Worm (Caenorhabditis elegans) whole organism, L3 larva: ENCODE results near the gene rgs-4.
A peak's percentile ranks its signal among the peaks of the same experiment; 100 is the strongest.

ENCODE experiments used
- R02D3.7 ChIP-seq: fragments of 150-350 bp; optimal IDR thresholded peaks from 2 replicates; lab custom pipeline; 2014; ENCODE audit warnings: missing biosample characterization, missing genetic modification characterization
- ama-1 ChIP-seq: fragments of 150-350 bp; optimal IDR thresholded peaks from 2 replicates; lab custom pipeline; 2018
- ceh-28 ChIP-seq: fragments of 150-350 bp; optimal IDR thresholded peaks from 2 replicates; lab custom pipeline; 2014; ENCODE audit warnings: missing biosample characterization, missing genetic modification reagents, missing genetic modification characterization
- ceh-82 ChIP-seq: fragments of 150-350 bp; optimal IDR thresholded peaks from 2 replicates; lab custom pipeline; 2014; ENCODE audit warnings: missing biosample characterization, missing genetic modification characterization
- ceh-9 ChIP-seq: sonication (generic microtip); optimal IDR thresholded peaks from 2 replicates; lab custom pipeline; 2018; ENCODE audit warnings: missing biosample characterization, missing genetic modification characterization
- daf-12 ChIP-seq: fragments of 150-350 bp; optimal IDR thresholded peaks from 2 replicates; lab custom pipeline; 2014; ENCODE audit warnings: missing biosample characterization, missing genetic modification reagents, missing genetic modification characterization
- elt-1 ChIP-seq: fragments of 150-350 bp; optimal IDR thresholded peaks from 2 replicates; lab custom pipeline; 2014; ENCODE audit warnings: missing biosample characterization, missing genetic modification characterization
- elt-2 ChIP-seq: sonication (generic microtip); optimal IDR thresholded peaks from 2 replicates; lab custom pipeline; 2016; ENCODE audit warnings: missing genetic modification reagents, mild to moderate bottlenecking, missing genetic modification characterization, missing compliant biosample characterization
- elt-3 ChIP-seq, 3 experiments: fragments of 150-350 bp in 1 of 3; sonication (generic microtip) in 2 of 3; optimal IDR thresholded peaks; 2 replicates in 2 of 3; 4 replicates in 1 of 3; lab custom pipeline; 2014 to 2017; ENCODE audit warnings: missing biosample characterization in 3 of 3, missing genetic modification characterization in 3 of 3
- eor-1 ChIP-seq, 2 experiments: fragments of 150-350 bp; optimal IDR thresholded peaks; 2 replicates each; lab custom pipeline; 2014 to 2018; ENCODE audit warnings: missing biosample characterization in 2 of 2, missing genetic modification characterization in 2 of 2
- fkh-10 ChIP-seq: sonication (generic microtip); optimal IDR thresholded peaks from 2 replicates; lab custom pipeline; 2017; ENCODE audit warnings: missing biosample characterization, missing genetic modification reagents, missing genetic modification characterization
- fkh-2 ChIP-seq: fragments of 150-350 bp; optimal IDR thresholded peaks from 2 replicates; lab custom pipeline; 2014; ENCODE audit warnings: missing biosample characterization, missing genetic modification reagents, missing genetic modification characterization
- fos-1 ChIP-seq: fragments of 150-350 bp; optimal IDR thresholded peaks from 2 replicates; lab custom pipeline; 2014; ENCODE audit warnings: missing biosample characterization, missing genetic modification characterization
- hmg-11 ChIP-seq: sonication (generic microtip); optimal IDR thresholded peaks from 2 replicates; lab custom pipeline; 2016; ENCODE audit warnings: missing genetic modification characterization, missing compliant biosample characterization
- jun-1 ChIP-seq: fragments of 150-350 bp; optimal IDR thresholded peaks from 2 replicates; lab custom pipeline; 2014; ENCODE audit warnings: missing biosample characterization, missing genetic modification reagents, missing genetic modification characterization
- lin-15B ChIP-seq: fragments of 150-350 bp; optimal IDR thresholded peaks from 2 replicates; lab custom pipeline; 2014; ENCODE audit warnings: missing biosample characterization, missing genetic modification characterization
- lin-39 ChIP-seq: fragments of 150-350 bp; optimal IDR thresholded peaks from 2 replicates; lab custom pipeline; 2018; ENCODE audit warnings: missing biosample characterization, missing genetic modification reagents, missing genetic modification characterization
- lsy-12 ChIP-seq: sonication (generic microtip); optimal IDR thresholded peaks from 2 replicates; lab custom pipeline; 2016; ENCODE audit warnings: mild to moderate bottlenecking, missing genetic modification characterization, missing compliant biosample characterization
- mdl-1 ChIP-seq: fragments of 150-350 bp; optimal IDR thresholded peaks from 2 replicates; lab custom pipeline; 2014; ENCODE audit warnings: missing biosample characterization, missing genetic modification characterization
- mml-1 ChIP-seq: fragments of 150-350 bp; sonication (generic microtip); optimal IDR thresholded peaks from 3 replicates; lab custom pipeline; 2014; ENCODE audit warnings: missing biosample characterization, missing genetic modification characterization
- nfya-1 ChIP-seq: sonication (generic microtip); optimal IDR thresholded peaks from 2 replicates; lab custom pipeline; 2017; ENCODE audit warnings: missing genetic modification characterization, mild to moderate bottlenecking, missing compliant biosample characterization, antibody characterized with exemption, moderate library complexity; ENCODE audit not compliant: insufficient read depth
- nhr-11 ChIP-seq: fragments of 150-350 bp; optimal IDR thresholded peaks from 2 replicates; lab custom pipeline; 2014; ENCODE audit warnings: missing biosample characterization, missing genetic modification characterization
- nhr-23 ChIP-seq: fragments of 150-350 bp; optimal IDR thresholded peaks from 2 replicates; lab custom pipeline; 2014; ENCODE audit warnings: missing biosample characterization, missing genetic modification reagents, missing genetic modification characterization
- nhr-237 ChIP-seq: fragments of 150-350 bp; optimal IDR thresholded peaks from 2 replicates; lab custom pipeline; 2014; ENCODE audit warnings: missing biosample characterization, missing genetic modification characterization
- nhr-25 ChIP-seq: sonication (generic microtip); optimal IDR thresholded peaks from 2 replicates; lab custom pipeline; 2017; ENCODE audit warnings: missing biosample characterization, missing genetic modification characterization
- nhr-28 ChIP-seq: fragments of 150-350 bp; optimal IDR thresholded peaks from 2 replicates; lab custom pipeline; 2014; ENCODE audit warnings: missing biosample characterization, missing genetic modification characterization
- nhr-43 ChIP-seq: sonication (generic microtip); optimal IDR thresholded peaks from 2 replicates; lab custom pipeline; 2016; ENCODE audit warnings: mild to moderate bottlenecking, missing genetic modification characterization, missing compliant biosample characterization; ENCODE audit not compliant: poor library complexity, severe bottlenecking
- nhr-67 ChIP-seq: fragments of 150-350 bp; optimal IDR thresholded peaks from 2 replicates; lab custom pipeline; 2014; ENCODE audit warnings: missing biosample characterization, missing genetic modification characterization
- nhr-76 ChIP-seq: fragments of 150-350 bp; sonication (generic microtip); optimal IDR thresholded peaks from 5 replicates; lab custom pipeline; 2014; ENCODE audit warnings: missing biosample characterization, missing genetic modification characterization
- pha-4 ChIP-seq: fragments of 150-350 bp; optimal IDR thresholded peaks from 2 replicates; lab custom pipeline; 2014; ENCODE audit warnings: missing biosample characterization, missing genetic modification reagents, missing genetic modification characterization
- pqm-1 ChIP-seq: fragments of 150-350 bp; optimal IDR thresholded peaks from 2 replicates; lab custom pipeline; 2017; ENCODE audit warnings: missing biosample characterization, missing genetic modification characterization, inconsistent platforms
- skn-1 ChIP-seq: fragments of 150-350 bp; optimal IDR thresholded peaks from 2 replicates; lab custom pipeline; 2014; ENCODE audit warnings: missing biosample characterization, missing genetic modification characterization
- snpc-4 ChIP-seq: fragments of 150-350 bp; optimal IDR thresholded peaks from 2 replicates; lab custom pipeline; 2014; ENCODE audit warnings: missing biosample characterization, missing genetic modification characterization
- tbx-2 ChIP-seq: sonication (generic microtip); optimal IDR thresholded peaks from 2 replicates; lab custom pipeline; 2016; ENCODE audit warnings: mild to moderate bottlenecking, missing genetic modification characterization, missing compliant biosample characterization
- unc-39 ChIP-seq: sonication (generic microtip); optimal IDR thresholded peaks from 4 replicates; lab custom pipeline; 2017; ENCODE audit warnings: missing biosample characterization, missing genetic modification characterization
- ztf-4 ChIP-seq: fragments of 150-350 bp; optimal IDR thresholded peaks from 2 replicates; lab custom pipeline; 2014; ENCODE audit warnings: missing biosample characterization, missing genetic modification characterization

The rgs-4 gene

DNA sequence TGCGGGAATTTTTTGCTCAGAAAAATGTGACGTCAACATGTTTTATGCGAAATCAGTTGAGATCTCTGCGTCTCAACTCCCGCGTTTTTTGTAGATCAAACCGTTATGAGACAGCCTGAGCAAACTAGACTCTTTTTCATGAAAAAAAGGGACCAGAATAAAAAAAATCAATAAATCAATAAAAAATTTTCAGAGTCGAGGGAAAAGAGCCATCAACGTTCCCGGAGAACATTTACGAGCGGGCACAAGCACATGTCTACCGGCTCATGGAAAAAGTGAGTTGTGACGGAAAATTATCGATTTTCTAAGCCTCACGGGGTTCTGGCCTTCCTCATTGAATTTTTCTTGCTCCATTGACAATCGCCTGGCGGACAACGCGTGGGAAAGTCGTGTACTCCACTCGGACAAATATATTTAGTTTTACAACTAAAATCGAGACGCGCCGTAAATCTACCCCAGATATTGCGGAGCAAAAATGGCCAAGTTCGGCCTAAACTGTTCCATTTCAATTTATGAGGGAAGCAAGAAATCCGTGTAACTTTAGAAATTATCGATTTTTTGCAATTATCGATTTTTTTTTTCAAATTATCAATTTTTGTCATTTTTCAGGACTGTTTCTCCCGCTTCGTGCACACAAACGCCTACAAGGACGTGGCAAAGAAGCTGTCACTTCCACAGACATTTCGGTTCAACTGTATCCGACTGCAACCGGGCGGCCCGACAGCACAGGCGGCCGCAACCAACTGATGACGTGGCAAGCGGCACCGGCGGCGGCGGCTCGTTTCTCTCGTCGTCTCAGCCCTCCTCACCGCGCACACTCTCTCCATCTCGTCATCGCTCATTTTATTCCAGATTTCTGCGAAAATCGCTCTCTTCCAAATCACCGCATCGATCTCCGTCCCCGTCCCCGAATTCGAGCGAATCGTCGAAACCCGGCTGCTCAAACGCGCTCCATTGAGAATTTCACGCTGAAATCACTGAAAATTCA lies 16.6 kb downstream of the rgs-4 start:
- TF ChIP-seq nhr-28 (no peak), fos-1 (tag; lab: Kevin White, UChicago) (no peak), ceh-28 (tag; lab: Kevin White, UChicago) (peak; percentile 69)

DNA sequence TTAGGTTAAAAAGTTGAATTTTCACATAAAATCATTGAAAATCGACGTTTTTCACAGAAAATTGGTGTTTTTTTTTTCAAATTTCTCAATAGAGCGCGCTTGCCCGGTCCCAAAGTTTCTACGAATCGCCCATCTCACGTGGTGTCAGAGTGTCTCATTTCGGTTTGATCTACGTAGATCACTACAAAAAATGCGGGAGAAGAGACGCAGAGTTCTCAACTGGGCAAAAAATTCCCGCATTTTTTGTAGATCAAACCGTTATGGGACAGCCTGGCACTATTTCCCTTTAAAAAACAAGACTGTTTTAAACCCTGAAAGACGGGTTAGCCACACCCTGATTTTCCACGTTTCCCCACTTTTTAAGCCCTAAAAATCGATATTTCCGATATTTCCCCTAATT lies 17.3 kb downstream of the rgs-4 start:
- TF ChIP-seq ceh-9 (tag; lab: Kevin White, UChicago) (no peak), ceh-28 (tag; lab: Kevin White, UChicago) (peak; percentile 29), nhr-67 (tag; lab: Kevin White, UChicago) (no peak)

DNA sequence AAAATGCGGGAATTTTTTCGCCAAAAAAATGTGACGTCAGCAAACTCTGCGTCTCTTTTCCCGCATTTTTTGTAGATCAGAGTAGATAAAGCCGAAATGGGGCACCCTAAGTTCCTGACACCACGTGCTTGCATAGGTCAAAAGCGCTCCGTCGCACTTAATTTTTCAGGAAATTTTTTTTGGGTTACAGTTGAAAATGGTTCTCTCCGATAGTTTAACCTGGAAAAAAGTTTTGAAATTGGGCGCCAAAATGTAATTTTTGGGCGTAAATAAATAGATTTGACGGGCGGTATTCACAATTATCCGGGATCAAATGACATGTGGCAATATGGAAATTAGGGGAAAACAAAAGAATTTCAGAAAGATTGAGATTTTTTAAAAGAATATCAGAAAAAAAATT lies 18.0 kb downstream of the rgs-4 start:
- TF ChIP-seq lin-15B (peak; percentile 14), daf-12 (tag; lab: Kevin White, UChicago) (no peak)

DNA sequence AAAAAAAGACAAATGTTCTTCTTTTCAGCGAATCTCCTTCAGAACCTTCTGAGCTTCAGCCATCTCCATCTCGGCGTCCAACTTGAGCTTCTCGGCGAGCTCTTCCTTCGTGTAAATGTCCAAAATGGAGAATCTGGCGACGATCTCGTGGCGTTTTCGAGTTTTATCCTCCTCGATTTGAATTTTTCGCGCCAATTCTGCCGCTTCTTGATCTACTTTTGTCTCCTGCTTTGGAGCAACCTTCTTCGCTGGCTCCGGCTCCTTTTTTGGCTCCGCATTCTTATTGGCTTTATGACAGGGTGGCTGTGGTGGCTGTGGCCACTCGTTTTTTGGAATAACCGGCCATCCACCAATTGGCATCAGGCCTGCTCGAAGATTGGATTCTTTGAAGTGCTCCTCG lies 18.8 kb downstream of the rgs-4 start:
- TF ChIP-seq nhr-11 (tag; lab: Kevin White, UChicago) (no peak), nhr-28 (no peak), snpc-4 (tag; lab: Kevin White, UChicago) (no peak), mml-1 (tag; lab: Kevin White, UChicago) (no peak), elt-3 (tag; optimal IDR thresholded peaks at IDR 0.05; lab: Kevin White, UChicago) (no peak), nhr-43 (tag; lab: Kevin White, UChicago) (no peak), nhr-67 (tag; lab: Kevin White, UChicago) (no peak), lsy-12 (tag; lab: Kevin White, UChicago) (no peak)

DNA sequence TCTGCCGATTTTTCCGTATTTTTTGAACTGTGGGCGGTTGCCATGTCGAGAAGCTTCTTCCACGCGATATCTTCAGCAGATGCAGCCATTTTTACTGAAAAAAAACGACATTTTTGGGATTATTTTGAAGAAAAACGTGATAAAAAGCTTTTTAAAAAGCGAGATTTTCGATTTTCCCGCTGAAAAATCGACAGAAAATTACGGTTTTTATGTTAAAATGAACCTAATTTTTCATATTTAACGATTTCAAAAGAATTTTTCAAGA lies 23.1 kb downstream of the rgs-4 start, which contains the start of gene Y38E10A.22:
Y38E10A.22 (minus strand) TSS at position 101 of the 265 bp plus-strand sequence.
- TF ChIP-seq fkh-2 (tag; lab: Kevin White, UChicago) (no peak), tbx-2 (tag; lab: Kevin White, UChicago) (no peak), hmg-11 (tag; lab: Kevin White, UChicago) (no peak), ztf-4 (tag; lab: Kevin White, UChicago) (no peak), mml-1 (tag; lab: Kevin White, UChicago) (no peak), ceh-82 (tag; lab: Kevin White, UChicago) (no peak), mdl-1 (tag; lab: Kevin White, UChicago) (no peak), elt-2 (tag; lab: Kevin White, UChicago) (no peak), nhr-23 (tag; lab: Kevin White, UChicago) (no peak)
- TF ChIP-seq, all 47 proteins: peak for 0

DNA sequence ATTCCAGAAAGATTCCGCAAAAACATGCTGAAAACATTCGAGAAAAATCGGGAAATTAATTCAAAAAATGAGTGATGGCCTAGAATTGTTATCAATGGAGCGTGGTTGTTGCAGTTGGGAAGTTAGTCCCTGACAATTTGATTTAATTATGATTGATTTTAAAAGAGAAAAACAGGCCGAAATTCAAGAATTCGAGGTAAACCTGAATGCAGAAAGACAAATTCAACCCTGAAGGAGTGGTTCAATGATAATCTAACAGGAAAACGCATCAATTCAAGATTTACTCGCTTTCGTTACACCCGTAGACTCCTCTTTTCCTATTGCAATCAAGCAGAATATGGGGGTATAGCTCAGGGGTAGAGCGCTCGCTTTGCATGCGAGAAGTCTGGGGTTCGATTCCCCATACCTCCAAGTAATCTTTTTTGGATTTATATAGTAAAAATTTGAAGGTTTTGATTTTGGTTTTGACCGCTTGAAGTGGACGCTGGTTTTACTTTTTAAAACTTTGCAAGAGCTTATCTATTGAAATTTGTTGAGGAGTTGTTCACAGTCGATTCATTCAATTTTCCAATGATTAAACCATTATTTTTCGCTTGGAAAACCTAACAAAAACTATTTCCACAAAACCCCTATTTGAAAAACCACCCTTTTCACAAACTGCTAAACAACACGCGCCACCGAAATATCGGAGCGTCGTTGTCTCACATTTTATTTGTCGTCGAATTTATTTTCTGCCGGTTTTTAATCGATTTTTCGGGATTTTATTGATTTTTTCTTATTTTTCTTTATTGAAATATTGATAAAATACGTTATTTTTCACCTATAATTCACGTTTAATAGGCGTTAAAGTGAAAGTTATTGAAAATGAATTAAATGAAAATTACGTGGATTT lies 23.7 kb downstream of the rgs-4 start:
- TF ChIP-seq elt-1 = no peak
- TF ChIP-seq nhr-76 (tag; lab: Kevin White, UChicago) = no peak
- TF ChIP-seq lsy-12 (tag; lab: Kevin White, UChicago) = peak; percentile 68
- TF ChIP-seq nhr-25 = peak; percentile 77
- peak; percentile 87 for TF ChIP-seq pha-4 (tag; lab: Kevin White, UChicago)
- no peak for TF ChIP-seq ama-1 (lab: Kevin White, UChicago)
- peak; percentile 76 for TF ChIP-seq nfya-1 (tag; lab: Kevin White, UChicago)
- TF ChIP-seq jun-1 = peak; percentile 13
- TF ChIP-seq R02D3.7 = peak; percentile 73
- TF ChIP-seq tbx-2 (tag; lab: Kevin White, UChicago) = no peak
- TF ChIP-seq eor-1 (tag; optimal IDR thresholded peaks at IDR 0.05; lab: Kevin White, UChicago) = peak in 1 of 2 experiments; percentile 53
- TF ChIP-seq snpc-4 (tag; lab: Kevin White, UChicago) = peak; percentile 89
- TF ChIP-seq lin-39 (tag; lab: Kevin White, UChicago) = peak; percentile 5
- peak; percentile 91 for TF ChIP-seq nhr-43 (tag; lab: Kevin White, UChicago)
- TF ChIP-seq lin-15B = peak; percentile 89
- TF ChIP-seq nhr-11 (tag; lab: Kevin White, UChicago) = peak; percentile 57
- TF ChIP-seq nhr-237 (tag; lab: Kevin White, UChicago) = no peak
- TF ChIP-seq nhr-23 (tag; lab: Kevin White, UChicago) = peak; percentile 88
- peak; percentile 21 for TF ChIP-seq skn-1 (tag; lab: Kevin White, UChicago)
- peak in 1 of 3 experiments; percentile 17 for TF ChIP-seq elt-3 (tag; optimal IDR thresholded peaks at IDR 0.05; lab: Kevin White, UChicago)
- TF ChIP-seq elt-2 (tag; lab: Kevin White, UChicago) = peak; percentile 27
- TF ChIP-seq pqm-1 (tag; lab: Kevin White, UChicago) = peak; percentile 56
- peak; percentile 42 for TF ChIP-seq fkh-10
- peak; percentile 25 for TF ChIP-seq hmg-11 (tag; lab: Kevin White, UChicago)
- TF ChIP-seq unc-39 (tag; lab: Kevin White, UChicago) = no peak
- TF ChIP-seq ceh-28 (tag; lab: Kevin White, UChicago) = peak; percentile 85
- TF ChIP-seq, all 47 proteins: peak for 20
